Worm (Caenorhabditis elegans): ENCODE results near the gene magi-1.

magi-1 gene

DNA sequence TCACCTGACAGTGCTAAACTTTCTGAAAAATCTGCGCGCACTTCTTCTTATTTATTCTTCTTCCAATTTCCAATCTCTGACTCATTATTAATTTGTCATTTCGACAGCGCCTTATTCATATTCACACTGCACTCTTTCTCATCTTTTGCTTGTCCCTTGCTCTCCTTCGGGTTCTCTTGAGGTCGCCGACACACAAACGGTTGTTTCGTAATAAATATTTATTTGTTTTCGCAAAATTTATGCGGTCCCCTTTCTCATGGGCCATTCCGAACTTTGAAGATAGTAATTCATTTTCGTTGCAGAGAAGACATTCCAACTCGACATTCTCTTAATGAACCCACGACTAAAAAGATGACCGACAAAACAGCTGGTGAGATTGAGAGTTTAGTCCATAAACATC lies at the start of gene magi-1:
magi-1 (plus strand) TSS at position 301 of the 400 bp plus-strand sequence.
- no peak for TF ChIP-seq C16A3.4 (tag; optimal IDR thresholded peaks at IDR 0.05)
- no peak for TF ChIP-seq egl-27 (tag; optimal IDR thresholded peaks at IDR 0.05)
- TF ChIP-seq swsn-7 (tag; optimal IDR thresholded peaks at IDR 0.05) = no peak
- TF ChIP-seq ceh-88 (GFP tag; IDR thresholded peaks at IDR 0.05) = no peak
- TF ChIP-seq unc-98 (GFP tag; IDR thresholded peaks at IDR 0.05) = no peak
- no peak for TF ChIP-seq ceh-82 (tag; optimal IDR thresholded peaks at IDR 0.05)
- TF ChIP-seq fkh-10 (GFP tag; optimal IDR thresholded peaks at IDR 0.05) = no peak
- no peak for TF ChIP-seq dsc-1 (tag; optimal IDR thresholded peaks at IDR 0.05)
- TF ChIP-seq nhr-237 (tag; optimal IDR thresholded peaks at IDR 0.05) = no peak
- TF ChIP-seq nhr-85 (tag) = no peak
- no peak for TF ChIP-seq F16B12.6 (tag; optimal IDR thresholded peaks at IDR 0.05)

ce11 chrIV:11668001-11668400 lies 46.8 kb upstream of the magi-1 start, which contains the start of gene atg-4.2:
Gene atg-4.2 (plus strand): TSS chrIV:11668024.
- TF ChIP-seq pqm-1 (tag; optimal IDR thresholded peaks at IDR 0.05) (no peak), sox-4 (tag; optimal IDR thresholded peaks at IDR 0.05) (no peak), nhr-11 (tag; optimal IDR thresholded peaks at IDR 0.05) (no peak), nhr-85 (tag) (no peak), dsc-1 (tag; optimal IDR thresholded peaks at IDR 0.05) (no peak), tlp-1 (tag; optimal IDR thresholded peaks at IDR 0.05) (no peak), ets-5 (GFP tag; IDR thresholded peaks at IDR 0.05) (no peak), fkh-10 (GFP tag; optimal IDR thresholded peaks at IDR 0.05) (no peak), blmp-1 (tag; optimal IDR thresholded peaks at IDR 0.05) (no peak), nhr-71 (tag; optimal IDR thresholded peaks at IDR 0.05) (no peak), unc-130 (tag; optimal IDR thresholded peaks at IDR 0.05) (no peak), alr-1 (tag; optimal IDR thresholded peaks at IDR 0.05; ENCODE audit: borderline replicate concordance) (no peak), unc-62 (GFP tag; optimal IDR thresholded peaks at IDR 0.05) (no peak), sup-37 (GFP tag; optimal IDR thresholded peaks at IDR 0.05) (no peak), ceh-63 (GFP tag; optimal IDR thresholded peaks at IDR 0.05) (no peak), isw-1 (GFP tag; IDR thresholded peaks at IDR 0.05) (no peak), unc-86 (tag; optimal IDR thresholded peaks at IDR 0.05) (no peak)

ce11 chrIV:11673543-11673942 lies 41.3 kb upstream of the magi-1 start, which contains the start of gene inx-8:
Gene inx-8 (plus strand): TSS chrIV:11673843.
- no peak for TF ChIP-seq aly-2 (tag; optimal IDR thresholded peaks at IDR 0.05)
- TF ChIP-seq C16A3.4 (tag; optimal IDR thresholded peaks at IDR 0.05) = no peak
- TF ChIP-seq ceh-90 (tag; optimal IDR thresholded peaks at IDR 0.05) = no peak
- no peak for TF ChIP-seq hlh-17 (GFP tag; optimal IDR thresholded peaks at IDR 0.05; ENCODE audit: borderline replicate concordance)
- TF ChIP-seq nhr-77 (tag; optimal IDR thresholded peaks at IDR 0.05) = no peak
- no peak for TF ChIP-seq tlp-1 (tag; optimal IDR thresholded peaks at IDR 0.05)
- no peak for TF ChIP-seq sox-4 (tag; optimal IDR thresholded peaks at IDR 0.05)
- no peak for TF ChIP-seq unc-62 (GFP tag; optimal IDR thresholded peaks at IDR 0.05)
- TF ChIP-seq elt-2 (tag; optimal IDR thresholded peaks at IDR 0.05) = no peak
- no peak for TF ChIP-seq tbx-2 (tag; optimal IDR thresholded peaks at IDR 0.05)

DNA sequence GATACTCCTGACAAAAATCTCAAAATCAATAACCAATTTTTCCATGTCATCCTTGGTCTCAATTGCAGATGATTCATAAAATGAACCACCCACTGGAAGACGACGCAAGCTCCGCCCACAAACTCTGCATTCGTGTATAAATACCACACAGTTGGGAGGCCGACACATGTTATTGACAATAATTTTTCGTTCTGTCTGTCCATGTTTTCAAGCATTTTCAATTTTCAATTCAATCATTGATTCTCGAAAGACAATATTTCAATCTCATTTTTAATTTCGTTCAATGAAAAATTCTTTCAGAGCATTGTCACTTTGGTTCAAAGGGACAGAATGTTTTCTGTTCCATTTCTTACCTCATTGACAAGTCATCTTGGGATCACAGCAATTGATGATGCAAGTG lies 38.8 kb upstream of the magi-1 start, which contains the start of gene inx-9:
inx-9 (plus strand) TSS at position 301 of the 400 bp plus-strand sequence.
- TF ChIP-seq dsc-1 (tag; optimal IDR thresholded peaks at IDR 0.05) (no peak), swsn-7 (tag; optimal IDR thresholded peaks at IDR 0.05) (no peak), ama-1 (optimal IDR thresholded peaks at IDR 0.05) (no peak), unc-86 (tag; optimal IDR thresholded peaks at IDR 0.05) (no peak), mab-9 (GFP tag; IDR thresholded peaks at IDR 0.05) (no peak), jun-1 (tag; optimal IDR thresholded peaks at IDR 0.05) (no peak), elt-2 (tag; optimal IDR thresholded peaks at IDR 0.05) (no peak), nhr-19 (GFP tag; conservative IDR thresholded peaks at IDR 0.05) (no peak), ztf-4 (tag; optimal IDR thresholded peaks at IDR 0.05) (no peak), ceh-82 (tag; optimal IDR thresholded peaks at IDR 0.05) (no peak), ets-5 (GFP tag; IDR thresholded peaks at IDR 0.05) (no peak), zag-1 (tag; optimal IDR thresholded peaks at IDR 0.05) (no peak), nhr-11 (tag; optimal IDR thresholded peaks at IDR 0.05) (no peak)

All from whole organism, L1 larva.